Fruit fly (Drosophila melanogaster) whole organism, wandering third instar larva: ENCODE data around the gene mRpL36.
A peak's percentile ranks its signal among the peaks of the same experiment; 100 is the strongest.

Experiments used
- Abd-B ChIP-seq: fragments of >200 bp; optimal IDR thresholded peaks from 2 replicates; lab custom pipeline; 2017; ENCODE audit warnings: missing biosample characterization, missing genetic modification characterization
- CG32264 ChIP-seq: fragments of 200-800 bp; sonication (Bioruptor generic); optimal IDR thresholded peaks from 2 replicates; lab custom pipeline; 2016; ENCODE audit warnings: missing biosample characterization, missing genetic modification characterization
- CG9705 ChIP-seq: fragments of 200-800 bp; sonication (Bioruptor generic); optimal IDR thresholded peaks from 2 replicates; lab custom pipeline; 2018; ENCODE audit warnings: missing biosample characterization, mild to moderate bottlenecking, missing genetic modification characterization
- CrebA ChIP-seq: fragments of 200-800 bp; sonication (Bioruptor generic); optimal IDR thresholded peaks from 2 replicates; lab custom pipeline; 2016; ENCODE audit warnings: missing biosample characterization, mild to moderate bottlenecking, missing genetic modification characterization, borderline replicate concordance
- Dfd ChIP-seq: fragments of >200 bp; optimal IDR thresholded peaks from 2 replicates; lab custom pipeline; 2017; ENCODE audit warnings: missing biosample characterization, missing genetic modification characterization
- Dif ChIP-seq: fragments of 200-275, 200-300 bp; sonication (Bioruptor generic); optimal IDR thresholded peaks from 2 replicates; lab custom pipeline; 2018; ENCODE audit warnings: missing biosample characterization, missing genetic modification characterization; ENCODE audit not compliant: partially characterized antibody
- GATAd ChIP-seq: sonication (Bioruptor generic); optimal IDR thresholded peaks from 2 replicates; lab custom pipeline; 2016; ENCODE audit warnings: missing biosample characterization, missing genetic modification characterization
- HLH106 ChIP-seq: fragments of 200-800 bp; optimal IDR thresholded peaks from 3 replicates; lab custom pipeline; 2019; ENCODE audit warnings: missing biosample characterization, mild to moderate bottlenecking, missing genetic modification characterization, moderate library complexity
- Hr78 ChIP-seq: fragments of >200 bp; optimal IDR thresholded peaks from 2 replicates; lab custom pipeline; 2017; ENCODE audit warnings: missing biosample characterization, missing genetic modification characterization
- Hr83 ChIP-seq: fragments of 200-300 bp; sonication (Bioruptor generic); optimal IDR thresholded peaks from 2 replicates; lab custom pipeline; 2016; ENCODE audit warnings: missing biosample characterization, mild to moderate bottlenecking, missing genetic modification characterization, moderate library complexity; ENCODE audit not compliant: poor library complexity, severe bottlenecking
- Mio ChIP-seq: sonication (Bioruptor generic); optimal IDR thresholded peaks from 2 replicates; lab custom pipeline; 2016; ENCODE audit warnings: missing biosample characterization, missing genetic modification characterization
- Myc ChIP-seq: fragments of >200 bp; optimal IDR thresholded peaks from 2 replicates; lab custom pipeline; 2017
- N ChIP-seq: fragments of >200 bp; optimal IDR thresholded peaks from 2 replicates; lab custom pipeline; 2018; ENCODE audit warnings: missing biosample characterization, missing external identifiers, missing genetic modification characterization
- OdsH ChIP-seq: fragments of 200-800 bp; sonication (Bioruptor generic); optimal IDR thresholded peaks from 2 replicates; lab custom pipeline; 2016; ENCODE audit warnings: missing biosample characterization, mild to moderate bottlenecking, missing genetic modification characterization
- Rel ChIP-seq, 2 experiments: fragments of 200-800 bp; sonication (Bioruptor generic) in 1 of 2; optimal IDR thresholded peaks; 2 replicates in 1 of 2; 3 replicates in 1 of 2; lab custom pipeline; 2016 to 2019; ENCODE audit warnings: mild to moderate bottlenecking in 2 of 2, missing biosample characterization in 2 of 2, missing genetic modification characterization in 2 of 2, moderate library complexity in 1 of 2
- Sp1 ChIP-seq: fragments of 200-800 bp; sonication (Bioruptor generic); optimal IDR thresholded peaks from 3 replicates; lab custom pipeline; 2019; ENCODE audit warnings: missing biosample characterization, mild to moderate bottlenecking, missing genetic modification characterization, moderate library complexity
- Vsx2 ChIP-seq: fragments of 200-300, 225-300 bp; sonication (Bioruptor generic); optimal IDR thresholded peaks from 2 replicates; lab custom pipeline; 2018; ENCODE audit warnings: missing biosample characterization, missing genetic modification characterization; ENCODE audit not compliant: partially characterized antibody
- br ChIP-seq: fragments of 200-800 bp; sonication (Bioruptor generic); optimal IDR thresholded peaks from 2 replicates; lab custom pipeline; 2016; ENCODE audit warnings: missing biosample characterization, missing genetic modification characterization
- brk ChIP-seq: fragments of 200-800 bp; sonication (Bioruptor generic); optimal IDR thresholded peaks from 2 replicates; lab custom pipeline; 2016; ENCODE audit warnings: missing biosample characterization, mild to moderate bottlenecking, missing genetic modification characterization
- dl ChIP-seq, 2 experiments: fragments of 175-275, 200-275 bp in 1 of 2; fragments of 200-275 bp in 1 of 2; sonication (Bioruptor generic); optimal IDR thresholded peaks; lab custom pipeline; 2018; ENCODE audit warnings: mild to moderate bottlenecking in 2 of 2, missing biosample characterization in 2 of 2, missing genetic modification characterization in 2 of 2, moderate library complexity in 2 of 2; ENCODE audit not compliant: partially characterized antibody in 2 of 2, insufficient read depth in 1 of 2
- dmrt93B ChIP-seq: fragments of 200-800 bp; sonication (Bioruptor generic); optimal IDR thresholded peaks from 2 replicates; lab custom pipeline; 2018; ENCODE audit warnings: missing biosample characterization, mild to moderate bottlenecking, missing genetic modification characterization
- dsf ChIP-seq: sonication (Bioruptor generic); optimal IDR thresholded peaks from 2 replicates; lab custom pipeline; 2016; ENCODE audit warnings: missing biosample characterization, missing genetic modification characterization, borderline replicate concordance
- ey ChIP-seq: fragments of 200-800 bp; sonication (Bioruptor generic); optimal IDR thresholded peaks from 2 replicates; lab custom pipeline; 2016; ENCODE audit warnings: missing biosample characterization, missing genetic modification characterization
- foxo ChIP-seq, 2 experiments: fragments of 200-800 bp; sonication (Bioruptor generic); optimal IDR thresholded peaks; 2 replicates in 1 of 2; 3 replicates in 1 of 2; lab custom pipeline; 2016 to 2017; ENCODE audit warnings: missing biosample characterization in 2 of 2, missing genetic modification characterization in 2 of 2
- fru ChIP-seq: fragments of 200-800 bp; sonication (Bioruptor generic); optimal IDR thresholded peaks from 3 replicates; lab custom pipeline; 2016; ENCODE audit warnings: missing biosample characterization, mild to moderate bottlenecking, missing genetic modification characterization
- h ChIP-seq: fragments of 200-800 bp; sonication (Bioruptor generic); optimal IDR thresholded peaks from 3 replicates; lab custom pipeline; 2016; ENCODE audit warnings: missing biosample characterization, mild to moderate bottlenecking, missing genetic modification characterization
- jim ChIP-seq: fragments of 175-275, 200-325 bp; sonication (Bioruptor generic); optimal IDR thresholded peaks from 2 replicates; lab custom pipeline; 2016; ENCODE audit warnings: missing biosample characterization, mild to moderate bottlenecking, missing genetic modification characterization
- lola ChIP-seq: fragments of >200 bp; optimal IDR thresholded peaks from 2 replicates; lab custom pipeline; 2017; ENCODE audit warnings: missing biosample characterization, missing genetic modification characterization
- pan ChIP-seq: fragments of >200 bp; optimal IDR thresholded peaks from 2 replicates; lab custom pipeline; 2017
- psq ChIP-seq: fragments of 200-800 bp; sonication (Bioruptor generic); optimal IDR thresholded peaks from 3 replicates; lab custom pipeline; 2017; ENCODE audit warnings: missing biosample characterization, mild to moderate bottlenecking, missing genetic modification characterization, moderate library complexity
- rgr ChIP-seq: fragments of 200-800 bp; sonication (Bioruptor generic); optimal IDR thresholded peaks from 3 replicates; lab custom pipeline; 2016; ENCODE audit warnings: missing biosample characterization, mild to moderate bottlenecking, missing genetic modification characterization
- sage ChIP-seq: fragments of 200-800 bp; sonication (Bioruptor generic); optimal IDR thresholded peaks from 2 replicates; lab custom pipeline; 2016; ENCODE audit warnings: missing biosample characterization, mild to moderate bottlenecking, missing genetic modification characterization
- sv ChIP-seq: fragments of 200-800 bp; sonication (Bioruptor generic); optimal IDR thresholded peaks from 3 replicates; lab custom pipeline; 2016; ENCODE audit warnings: missing biosample characterization, missing genetic modification characterization
- tai ChIP-seq: sonication (Bioruptor generic); optimal IDR thresholded peaks from 2 replicates; lab custom pipeline; 2016; ENCODE audit warnings: missing biosample characterization, missing genetic modification characterization
- usp ChIP-seq: fragments of >200 bp; optimal IDR thresholded peaks from 2 replicates; lab custom pipeline; 2017; ENCODE audit warnings: missing biosample characterization, missing genetic modification characterization
- woc ChIP-seq: sonication (Bioruptor generic); optimal IDR thresholded peaks from 2 replicates; lab custom pipeline; 2016; ENCODE audit warnings: missing biosample characterization, mild to moderate bottlenecking, missing genetic modification characterization

mRpL36 gene

DNA sequence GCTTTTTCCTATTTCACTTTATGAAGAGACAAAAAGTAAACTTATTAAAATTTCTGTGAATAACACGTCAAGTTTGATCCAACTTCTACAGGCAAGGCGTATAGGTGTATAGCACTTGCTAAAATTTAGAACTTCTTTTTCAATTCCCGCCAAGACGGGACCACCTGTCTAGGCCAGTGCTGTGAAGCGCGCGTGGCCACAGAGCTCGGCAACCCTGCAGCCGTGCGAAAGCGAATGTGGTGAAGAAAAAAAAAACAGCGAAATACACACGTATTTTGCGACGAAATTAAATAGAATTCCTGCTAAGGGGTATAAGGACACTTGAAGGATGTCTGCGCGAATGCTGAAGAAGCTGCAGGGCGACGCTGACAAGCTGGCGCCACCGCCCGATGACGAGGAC lies 14.8 kb downstream of the mRpL36 start, which contains the start of gene Nulp1:
Gene Nulp1 (plus strand): TSS at position 198 of the 400 bp plus-strand sequence.
- TF ChIP-seq Hr83 (peak; percentile 82), ey (peak; percentile 10), OdsH (GFP tag; lab: Kevin White, UChicago) (no peak), Abd-B (no peak), psq (GFP tag; lab: Kevin White, UChicago) (peak; percentile 71), Myc (peak; percentile 7), Dif (GFP tag; lab: Kevin White, UChicago) (peak; percentile 31), CG32264 (GFP tag; lab: Kevin White, UChicago) (no peak), foxo (GFP tag; optimal IDR thresholded peaks at IDR 0.05; lab: Kevin White, UChicago) (peak in 1 of 2 experiments; percentile 54), woc (GFP tag; lab: Kevin White, UChicago) (no peak), Rel (GFP tag; optimal IDR thresholded peaks at IDR 0.05; lab: Kevin White, UChicago) (no peak), Rel (tag; optimal IDR thresholded peaks at IDR 0.05; lab: Kevin White, UChicago) (peak; percentile 46), Mio (no peak), CrebA (GFP tag; lab: Kevin White, UChicago) (no peak), jim (peak; percentile 51), rgr (GFP tag; lab: Kevin White, UChicago) (peak; percentile 63)

DNA sequence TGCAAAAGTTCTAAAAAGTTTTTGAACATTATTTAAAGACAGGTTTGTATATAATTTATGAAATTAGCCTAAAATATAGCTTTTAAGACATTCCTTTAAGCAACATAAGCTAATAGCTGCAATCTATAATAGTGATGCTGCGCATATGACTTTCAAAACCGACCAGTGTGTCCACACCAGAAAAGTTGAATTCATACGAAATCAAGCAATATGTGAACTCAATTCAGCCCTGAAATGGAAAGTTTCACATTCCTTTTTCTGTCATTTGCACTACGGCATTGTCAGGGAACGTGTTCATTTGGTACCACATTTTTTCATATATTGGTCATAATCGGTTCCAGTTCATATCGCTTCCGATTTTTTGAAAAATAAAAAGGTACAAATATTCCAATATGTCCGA lies 16.0 kb downstream of the mRpL36 start, which contains the start of gene fan:
Gene fan (plus strand): TSS at position 247 of the 400 bp plus-strand sequence.
- TF ChIP-seq tai (GFP tag; lab: Kevin White, UChicago) (no peak), woc (GFP tag; lab: Kevin White, UChicago) (no peak), CrebA (GFP tag; lab: Kevin White, UChicago) (no peak), rgr (GFP tag; lab: Kevin White, UChicago) (no peak), usp (no peak), h (GFP tag; lab: Kevin White, UChicago) (no peak), psq (GFP tag; lab: Kevin White, UChicago) (no peak), brk (GFP tag; lab: Kevin White, UChicago) (no peak), Mio (no peak)

DNA sequence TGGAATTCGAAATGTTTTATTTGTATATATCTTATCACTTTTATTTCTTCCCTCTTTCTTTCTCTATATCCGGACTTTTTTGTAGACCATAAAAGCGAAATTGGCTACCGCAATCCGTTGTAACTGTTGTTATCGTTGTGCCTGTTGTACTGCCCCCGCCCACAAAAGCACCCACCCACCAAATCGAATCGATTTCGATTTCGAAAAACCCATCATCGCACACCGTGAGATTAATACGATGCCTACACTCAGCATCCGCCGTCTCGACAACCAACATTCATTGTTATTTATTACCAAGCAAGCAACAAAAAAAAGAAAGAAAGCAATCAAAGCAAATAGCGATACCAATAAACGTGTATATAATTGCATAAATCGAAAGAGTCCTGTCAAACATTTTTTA lies 16.7 kb downstream of the mRpL36 start:
- TF ChIP-seq Hr83, result no peak
- no peak for TF ChIP-seq OdsH (GFP tag; lab: Kevin White, UChicago)
- no peak for TF ChIP-seq CG32264 (GFP tag; lab: Kevin White, UChicago)
- TF ChIP-seq Dif (GFP tag; lab: Kevin White, UChicago), result no peak
- no peak for TF ChIP-seq Vsx2 (GFP tag; lab: Kevin White, UChicago)

DNA sequence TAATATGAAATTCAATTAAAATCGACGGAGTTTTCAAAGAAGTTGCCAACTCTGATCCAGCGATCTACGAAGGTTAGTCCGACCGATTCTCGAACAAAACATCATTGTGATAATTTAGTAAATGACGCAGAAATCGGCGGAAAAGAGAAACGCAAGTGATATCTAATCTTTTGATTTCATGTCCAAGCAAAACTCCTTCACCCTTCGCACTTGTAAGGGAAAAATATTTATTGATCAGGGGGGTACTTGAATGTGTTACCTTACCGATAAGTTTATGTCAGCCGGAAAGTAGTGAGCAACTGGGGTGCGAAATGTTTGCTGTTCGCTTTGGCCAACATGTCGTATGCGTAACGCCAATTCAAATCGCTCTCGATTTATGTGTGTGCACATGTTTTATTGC lies 27.8 kb downstream of the mRpL36 start:
- TF ChIP-seq br (GFP tag; lab: Kevin White, UChicago) (no peak), GATAd (GFP tag; lab: Kevin White, UChicago) (no peak), Mio (no peak), tai (GFP tag; lab: Kevin White, UChicago) (no peak), woc (GFP tag; lab: Kevin White, UChicago) (no peak), rgr (GFP tag; lab: Kevin White, UChicago) (no peak), h (GFP tag; lab: Kevin White, UChicago) (no peak), dl (GFP tag; optimal IDR thresholded peaks at IDR 0.05; lab: Kevin White, UChicago; ENCODE audit: insufficient read depth in 1 of 2, partially characterized antibody in 2 of 2) (no peak), sage (GFP tag; lab: Kevin White, UChicago) (no peak), Hr78 (no peak), pan (no peak), CG32264 (GFP tag; lab: Kevin White, UChicago) (no peak), fru (no peak), HLH106 (tag; lab: Kevin White, UChicago) (no peak)

DNA sequence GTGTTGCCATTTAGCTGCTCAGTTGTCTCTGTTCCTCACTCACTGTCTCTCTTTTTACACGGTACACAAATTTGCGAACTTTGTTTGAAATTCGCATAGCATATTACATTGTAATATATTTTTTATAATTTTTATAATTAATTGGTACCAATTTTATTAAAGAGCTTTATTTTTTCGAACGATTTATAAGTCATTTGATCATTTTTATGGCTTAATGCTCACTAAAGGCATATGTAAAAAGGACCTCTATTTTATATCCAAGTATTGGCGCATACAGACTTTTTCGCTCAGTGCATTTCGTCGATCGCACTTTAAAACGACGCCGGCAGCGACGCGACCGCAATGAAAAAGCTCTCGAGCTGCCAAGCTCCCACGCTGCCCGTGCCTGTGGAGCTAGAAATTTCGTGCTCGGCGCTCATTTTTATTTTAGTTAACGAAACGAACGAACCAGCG lies 28.8 kb downstream of the mRpL36 start:
- TF ChIP-seq lola (GFP tag; lab: Kevin White, UChicago), result no peak
- peak; percentile 94 for TF ChIP-seq OdsH (GFP tag; lab: Kevin White, UChicago)
- TF ChIP-seq Dif (GFP tag; lab: Kevin White, UChicago), result no peak
- peak; percentile 47 for TF ChIP-seq Rel (GFP tag; optimal IDR thresholded peaks at IDR 0.05; lab: Kevin White, UChicago)
- peak; percentile 43 for TF ChIP-seq Rel (tag; optimal IDR thresholded peaks at IDR 0.05; lab: Kevin White, UChicago)
- TF ChIP-seq fru, result peak; percentile 92
- peak; percentile 90 for TF ChIP-seq CG9705
- TF ChIP-seq psq (GFP tag; lab: Kevin White, UChicago), result peak; percentile 92
- TF ChIP-seq Sp1 (GFP tag; lab: Kevin White, UChicago), result peak; percentile 91
- TF ChIP-seq Dfd (GFP tag; lab: Kevin White, UChicago), result no peak
- TF ChIP-seq foxo (GFP tag; optimal IDR thresholded peaks at IDR 0.05; lab: Kevin White, UChicago), result peak in 1 of 2 experiments; percentile 95
- TF ChIP-seq GATAd (GFP tag; lab: Kevin White, UChicago), result no peak
- no peak for TF ChIP-seq jim
- no peak for TF ChIP-seq dsf (GFP tag; lab: Kevin White, UChicago)
- no peak for TF ChIP-seq Myc
- peak; percentile 19 for TF ChIP-seq CG32264 (GFP tag; lab: Kevin White, UChicago)
- TF ChIP-seq dmrt93B, result peak; percentile 89
- TF ChIP-seq CrebA (GFP tag; lab: Kevin White, UChicago), result peak; percentile 76
- TF ChIP-seq br (GFP tag; lab: Kevin White, UChicago), result peak; percentile 78
- TF ChIP-seq N, result no peak
- no peak for TF ChIP-seq Hr78
- TF ChIP-seq usp, result no peak
- peak; percentile 93 for TF ChIP-seq h (GFP tag; lab: Kevin White, UChicago)
- TF ChIP-seq Vsx2 (GFP tag; lab: Kevin White, UChicago), result no peak
- TF ChIP-seq Abd-B, result no peak
- TF ChIP-seq sv, result peak; percentile 87
- peak; percentile 73 for TF ChIP-seq brk (GFP tag; lab: Kevin White, UChicago)
- TF ChIP-seq ey, result peak; percentile 79
- TF ChIP-seq sage (GFP tag; lab: Kevin White, UChicago), result peak; percentile 15
- TF ChIP-seq pan, result no peak
